Fruit fly (Drosophila melanogaster) whole organism, prepupa: ENCODE data around the gene Nasp.

ENCODE experiments used
- Blimp-1 ChIP-seq: fragments of 200-800 bp; sonication (Bioruptor generic); optimal IDR thresholded peaks from 3 replicates; lab custom pipeline; 2017; ENCODE audit warnings: missing biosample characterization, missing genetic modification characterization, mild to moderate bottlenecking, moderate library complexity, missing genetic modification reagents
- CG11762 ChIP-seq: fragments of 200-800 bp; sonication (Bioruptor generic); optimal IDR thresholded peaks from 3 replicates; lab custom pipeline; 2016; ENCODE audit warnings: missing biosample characterization, missing genetic modification characterization; ENCODE audit not compliant: insufficient read depth
- CG11902 ChIP-seq: fragments of 200-800 bp; sonication (Bioruptor generic); optimal IDR thresholded peaks from 3 replicates; lab custom pipeline; 2016; ENCODE audit warnings: missing biosample characterization, missing genetic modification characterization
- CG15336 ChIP-seq: fragments of 200-800 bp; sonication (Bioruptor generic); IDR thresholded peaks from 2 replicates; pipeline ENCODE4 v1.3.6; 2022; ENCODE audit warnings: missing biosample characterization, missing genetic modification characterization
- CG1621 ChIP-seq: fragments of 200-800 bp; sonication (Bioruptor generic); optimal IDR thresholded peaks from 3 replicates; lab custom pipeline; 2018; ENCODE audit warnings: missing biosample characterization, mild to moderate bottlenecking, missing genetic modification characterization
- CG16779 ChIP-seq: fragments of 200-800 bp; sonication (Bioruptor generic); optimal IDR thresholded peaks from 3 replicates; lab custom pipeline; 2017; ENCODE audit warnings: missing biosample characterization, mild to moderate bottlenecking, missing genetic modification characterization
- CG3032 ChIP-seq: fragments of 200-800 bp; optimal IDR thresholded peaks from 2 replicates; lab custom pipeline; 2019; ENCODE audit warnings: missing biosample characterization, mild to moderate bottlenecking, missing genetic modification characterization, moderate library complexity
- CG34406 ChIP-seq: fragments of 200-800 bp; sonication (Bioruptor generic); optimal IDR thresholded peaks from 3 replicates; lab custom pipeline; 2016; ENCODE audit warnings: missing biosample characterization, missing genetic modification characterization
- CG4318 ChIP-seq: fragments of 200-800 bp; sonication (Bioruptor generic); optimal IDR thresholded peaks from 3 replicates; lab custom pipeline; 2017; ENCODE audit warnings: missing biosample characterization, mild to moderate bottlenecking, missing genetic modification characterization
- CG6276 ChIP-seq: fragments of 200-800 bp; sonication (Bioruptor generic); optimal IDR thresholded peaks from 2 replicates; lab custom pipeline; 2017; ENCODE audit warnings: missing biosample characterization, mild to moderate bottlenecking, missing genetic modification characterization
- CG6792 ChIP-seq: fragments of 200-800 bp; sonication (Bioruptor generic); optimal IDR thresholded peaks from 3 replicates; lab custom pipeline; 2016; ENCODE audit warnings: missing biosample characterization, missing genetic modification characterization
- CG6854 ChIP-seq: fragments of 200-800 bp; sonication (Bioruptor generic); optimal IDR thresholded peaks from 2 replicates; lab custom pipeline; 2017; ENCODE audit warnings: missing biosample characterization, mild to moderate bottlenecking, missing genetic modification characterization
- CG7368 ChIP-seq: fragments of 200-800 bp; sonication (Bioruptor generic); optimal IDR thresholded peaks from 3 replicates; lab custom pipeline; 2016; ENCODE audit warnings: missing biosample characterization, missing genetic modification characterization
- CG8119 ChIP-seq: fragments of 200-800 bp; sonication (Bioruptor generic); IDR thresholded peaks from 3 replicates; pipeline ENCODE4 v1.3.6; 2022; ENCODE audit warnings: missing biosample characterization, missing genetic modification characterization
- CG9139 ChIP-seq: fragments of 200-800 bp; sonication (Bioruptor generic); optimal IDR thresholded peaks from 3 replicates; lab custom pipeline; 2017; ENCODE audit warnings: missing biosample characterization, mild to moderate bottlenecking, missing genetic modification characterization
- Eip75B ChIP-seq: fragments of 200-800 bp; sonication (Bioruptor generic); optimal IDR thresholded peaks from 3 replicates; lab custom pipeline; 2016; ENCODE audit warnings: missing biosample characterization, missing genetic modification characterization
- Eip78C ChIP-seq: fragments of 200-800 bp; sonication (Bioruptor generic); peaks from one replicate; lab custom pipeline; 2016; ENCODE audit warnings: missing biosample characterization, missing genetic modification characterization
- Eip93F ChIP-seq: fragments of 200-800 bp; sonication (Bioruptor generic); optimal IDR thresholded peaks from 2 replicates; lab custom pipeline; 2016; ENCODE audit warnings: missing biosample characterization, mild to moderate bottlenecking, missing genetic modification characterization
- Ets21C ChIP-seq: fragments of 200-800 bp; sonication (Bioruptor generic); optimal IDR thresholded peaks from 3 replicates; lab custom pipeline; 2016; ENCODE audit warnings: missing biosample characterization, missing genetic modification characterization
- Ets96B ChIP-seq: fragments of 200-800 bp; optimal IDR thresholded peaks from 2 replicates; lab custom pipeline; 2019; ENCODE audit warnings: missing biosample characterization, mild to moderate bottlenecking, missing genetic modification characterization, moderate library complexity
- Hr38 ChIP-seq: sonication (Bioruptor generic); optimal IDR thresholded peaks from 2 replicates; lab custom pipeline; 2016; ENCODE audit warnings: missing biosample characterization, missing genetic modification characterization
- Hr39 ChIP-seq: fragments of 200-800 bp; sonication (Bioruptor generic); optimal IDR thresholded peaks from 2 replicates; lab custom pipeline; 2016; ENCODE audit warnings: missing biosample characterization, missing genetic modification characterization
- Hr4 ChIP-seq: fragments of 200-800 bp; sonication (Bioruptor generic); optimal IDR thresholded peaks from 3 replicates; lab custom pipeline; 2016; ENCODE audit warnings: missing biosample characterization, missing genetic modification characterization
- Lpt ChIP-seq: fragments of 200-800 bp; sonication (Bioruptor generic); optimal IDR thresholded peaks from 3 replicates; lab custom pipeline; 2016; ENCODE audit warnings: missing biosample characterization, missing genetic modification characterization
- OdsH ChIP-seq: fragments of 200-800 bp; sonication (Bioruptor generic); optimal IDR thresholded peaks from 3 replicates; lab custom pipeline; 2016; ENCODE audit warnings: missing biosample characterization, missing genetic modification characterization
- Sox14 ChIP-seq: fragments of 200-800 bp; sonication (Bioruptor generic); optimal IDR thresholded peaks from 3 replicates; lab custom pipeline; 2016; ENCODE audit warnings: missing biosample characterization, missing genetic modification characterization
- Sox15 ChIP-seq: fragments of 200-800 bp; sonication (Bioruptor generic); optimal IDR thresholded peaks from 3 replicates; lab custom pipeline; 2016; ENCODE audit warnings: missing biosample characterization, missing genetic modification characterization
- achi ChIP-seq: fragments of 200-800 bp; sonication (Bioruptor generic); optimal IDR thresholded peaks from 3 replicates; lab custom pipeline; 2016; ENCODE audit warnings: missing biosample characterization, missing genetic modification characterization
- dsx ChIP-seq: fragments of 200-800 bp; optimal IDR thresholded peaks from 3 replicates; lab custom pipeline; 2019; ENCODE audit warnings: missing biosample characterization, mild to moderate bottlenecking, missing genetic modification characterization, moderate library complexity; ENCODE audit not compliant: poor library complexity, severe bottlenecking
- eg ChIP-seq: fragments of 200-800 bp; sonication (Bioruptor generic); IDR thresholded peaks from 3 replicates; pipeline ENCODE4 v1.3.6; 2022; ENCODE audit warnings: missing biosample characterization, missing genetic modification characterization
- fd59A ChIP-seq: fragments of 200-800 bp; sonication (Bioruptor generic); optimal IDR thresholded peaks from 2 replicates; lab custom pipeline; 2017; ENCODE audit warnings: missing biosample characterization, mild to moderate bottlenecking, missing genetic modification characterization, missing genetic modification reagents
- fd85E ChIP-seq: fragments of 200-800 bp; sonication (Bioruptor generic); optimal IDR thresholded peaks from 3 replicates; lab custom pipeline; 2016; ENCODE audit warnings: missing biosample characterization, missing genetic modification characterization
- fkh ChIP-seq: fragments of 200-800 bp; sonication (Bioruptor generic); optimal IDR thresholded peaks from 3 replicates; lab custom pipeline; 2017; ENCODE audit warnings: missing biosample characterization, mild to moderate bottlenecking, missing genetic modification characterization, moderate library complexity
- lz ChIP-seq: fragments of 200-800 bp; sonication (Bioruptor generic); optimal IDR thresholded peaks from 3 replicates; lab custom pipeline; 2016; ENCODE audit warnings: missing biosample characterization, missing genetic modification characterization
- pdm3 ChIP-seq: fragments of 200-800 bp; sonication (Bioruptor generic); optimal IDR thresholded peaks from 3 replicates; lab custom pipeline; 2016; ENCODE audit warnings: missing biosample characterization, missing genetic modification characterization
- salr ChIP-seq, 2 experiments: fragments of 200-800 bp; sonication (Bioruptor generic); optimal IDR thresholded peaks; 3 replicates each; lab custom pipeline; 2016 to 2018; ENCODE audit warnings: missing biosample characterization in 2 of 2, missing genetic modification characterization in 2 of 2, mild to moderate bottlenecking in 1 of 2
- svp ChIP-seq: fragments of 200-800 bp; sonication (Bioruptor generic); peaks from one replicate; lab custom pipeline; 2016; ENCODE audit warnings: missing biosample characterization, missing genetic modification characterization
- vri ChIP-seq: fragments of 200-800 bp; sonication (Bioruptor generic); optimal IDR thresholded peaks from 3 replicates; lab custom pipeline; 2016; ENCODE audit warnings: missing biosample characterization, mild to moderate bottlenecking, missing genetic modification characterization

Gene Nasp

dm6 chr3R:8792463-8793175, 45.0 kb downstream of the Nasp start (continued):
- no peak for TF ChIP-seq Eip93F (GFP tag; lab: Kevin White, UChicago)
- peak; percentile 81 for TF ChIP-seq CG9139 (GFP tag; lab: Kevin White, UChicago)
- peak; percentile 80 for TF ChIP-seq CG8119 (GFP tag; lab: Robert Waterston, UW)
- peak; percentile 43 for TF ChIP-seq CG3032 (tag; lab: Kevin White, UChicago)
- TF ChIP-seq pdm3 (GFP tag; lab: Kevin White, UChicago) = peak; percentile 31
- TF ChIP-seq dsx = peak; percentile 60
- TF ChIP-seq, all 60 proteins: peak for 27

dm6 chr3R:8793726-8794125, 46.1 kb downstream of the Nasp start:
- peak; percentile 53 for TF ChIP-seq Eip78C (GFP tag; lab: Kevin White, UChicago)
- no peak for TF ChIP-seq Hr39
- no peak for TF ChIP-seq Sox15 (GFP tag; lab: Kevin White, UChicago)
- no peak for TF ChIP-seq CG4318 (GFP tag; lab: Kevin White, UChicago)

dm6 chr3R:8794384-8794783, 46.8 kb downstream of the Nasp start, which contains the start of gene Ir85a:
Gene Ir85a (plus strand): TSS chr3R:8794684.
- TF ChIP-seq achi (GFP tag; lab: Kevin White, UChicago) (no peak), Sox15 (GFP tag; lab: Kevin White, UChicago) (no peak), CG6792 (GFP tag; lab: Kevin White, UChicago) (no peak), Ets96B (tag; lab: Kevin White, UChicago) (no peak), CG11762 (GFP tag; lab: Kevin White, UChicago) (no peak)

dm6 chr3R:8798332-8798731, 50.7 kb downstream of the Nasp start:
- no peak for TF ChIP-seq CG7368 (GFP tag; lab: Kevin White, UChicago)
- TF ChIP-seq fkh (GFP tag; lab: Kevin White, UChicago) = no peak
- TF ChIP-seq Sox15 (GFP tag; lab: Kevin White, UChicago) = no peak
- TF ChIP-seq Ets21C (GFP tag; lab: Kevin White, UChicago) = no peak
- TF ChIP-seq CG34406 (GFP tag; lab: Kevin White, UChicago) = no peak
- no peak for TF ChIP-seq CG9139 (GFP tag; lab: Kevin White, UChicago)
- TF ChIP-seq Ets96B (tag; lab: Kevin White, UChicago) = no peak
- no peak for TF ChIP-seq Blimp-1 (GFP tag; lab: Kevin White, UChicago)

- TF ChIP-seq Sox15 (GFP tag; lab: Kevin White, UChicago) (no peak), Eip78C (GFP tag; lab: Kevin White, UChicago) (peak; percentile 57), svp (GFP tag; lab: Kevin White, UChicago) (peak; percentile 95)
Measured at dm6 chr3R:8799866-8800265, 52.3 kb downstream of the Nasp start.

dm6 chr3R:8801126-8801762, 53.6 kb downstream of the Nasp start, which contains the start of the genes Pif1A, Pif1B and CCT7:
Gene Pif1A (minus strand): TSS chr3R:8801176.
Gene Pif1B (minus strand): TSS chr3R:8801176.
Gene CCT7 (plus strand): TSS chr3R:8801564.
- TF ChIP-seq Eip78C (GFP tag; lab: Kevin White, UChicago) (peak; percentile 77), eg (GFP tag; lab: Robert Waterston, UW) (no peak), CG7368 (GFP tag; lab: Kevin White, UChicago) (no peak), salr (GFP tag; optimal IDR thresholded peaks at IDR 0.05; lab: Kevin White, UChicago) (no peak), CG6276 (GFP tag; lab: Kevin White, UChicago) (no peak), CG16779 (tag; lab: Kevin White, UChicago) (no peak), OdsH (GFP tag; lab: Kevin White, UChicago) (peak; percentile 3), Sox14 (GFP tag; lab: Kevin White, UChicago) (peak; percentile 31), CG6792 (GFP tag; lab: Kevin White, UChicago) (no peak), dsx (peak; percentile 64), lz (GFP tag; lab: Kevin White, UChicago) (peak; percentile 1), Hr4 (no peak), vri (GFP tag; lab: Kevin White, UChicago) (no peak), CG8119 (GFP tag; lab: Robert Waterston, UW) (no peak), CG6854 (GFP tag; lab: Kevin White, UChicago) (no peak), fd59A (GFP tag; lab: Kevin White, UChicago) (no peak), CG11902 (GFP tag; lab: Kevin White, UChicago) (no peak), Hr38 (GFP tag; lab: Kevin White, UChicago) (no peak), svp (GFP tag; lab: Kevin White, UChicago) (peak; percentile 61), CG15336 (GFP tag; lab: Robert Waterston, UW) (no peak), fd85E (no peak), fkh (GFP tag; lab: Kevin White, UChicago) (peak; percentile 21), Eip75B (GFP tag; lab: Kevin White, UChicago) (no peak), Ets96B (tag; lab: Kevin White, UChicago) (no peak), CG1621 (tag; lab: Kevin White, UChicago) (no peak), Lpt (GFP tag; lab: Kevin White, UChicago) (no peak)
